Worm (Caenorhabditis elegans): ENCODE results near the gene hrde-2.

- TF ChIP-seq nhr-25 (tag; optimal IDR thresholded peaks at IDR 0.05) (no peak), nhr-10 (tag; optimal IDR thresholded peaks at IDR 0.05) (no peak), gmeb-1 (tag; optimal IDR thresholded peaks at IDR 0.05) (no peak)
Observed at ce11 chrV:15051720-15052119, 46.8 kb downstream of the hrde-2 start.
